Worm (Caenorhabditis elegans): ENCODE data around the gene cest-13.

cest-13 gene

ce11 chrX:13744543-13745113, 15.4 kb upstream of the cest-13 start (continued):
- TF ChIP-seq sptf-1 (tag; optimal IDR thresholded peaks at IDR 0.05) (no peak), snu-23 (GFP tag; optimal IDR thresholded peaks at IDR 0.05) (peak; percentile 52), unc-62 (GFP tag; optimal IDR thresholded peaks at IDR 0.05) (no peak), irx-1 (tag; optimal IDR thresholded peaks at IDR 0.05) (no peak), nhr-85 (tag) (peak; percentile 85), ceh-63 (GFP tag; optimal IDR thresholded peaks at IDR 0.05) (no peak), egl-13 (tag; optimal IDR thresholded peaks at IDR 0.05) (no peak), tbx-2 (tag; optimal IDR thresholded peaks at IDR 0.05) (peak; percentile 1), ceh-90 (tag; optimal IDR thresholded peaks at IDR 0.05) (no peak), rnt-1 (tag; optimal IDR thresholded peaks at IDR 0.05) (peak; percentile 6), unc-86 (tag; optimal IDR thresholded peaks at IDR 0.05) (no peak), tlp-1 (tag; optimal IDR thresholded peaks at IDR 0.05) (no peak), ztf-11 (tag; optimal IDR thresholded peaks at IDR 0.05) (no peak), nhr-90 (tag; optimal IDR thresholded peaks at IDR 0.05; ENCODE audit: poor library complexity) (no peak), lin-13 (GFP tag; optimal IDR thresholded peaks at IDR 0.05) (no peak), nhr-76 (tag; optimal IDR thresholded peaks at IDR 0.05) (no peak), nhr-71 (tag; optimal IDR thresholded peaks at IDR 0.05) (peak; percentile 95), lin-35 (GFP tag; optimal IDR thresholded peaks at IDR 0.05) (peak in 1 of 2 experiments; percentile 35), C16A3.4 (tag; optimal IDR thresholded peaks at IDR 0.05) (peak; percentile 9), blmp-1 (tag; optimal IDR thresholded peaks at IDR 0.05) (peak; percentile 64), fkh-8 (tag; optimal IDR thresholded peaks at IDR 0.05) (no peak), nhr-28 (tag; optimal IDR thresholded peaks at IDR 0.05) (no peak), Y116A8C.19 (tag; optimal IDR thresholded peaks at IDR 0.05; ENCODE audit: borderline replicate concordance) (no peak), dpl-1 (GFP tag; optimal IDR thresholded peaks at IDR 0.05) (no peak), skn-1 (tag; optimal IDR thresholded peaks at IDR 0.05) (peak; percentile 6), zip-4 (GFP tag; optimal IDR thresholded peaks at IDR 0.05) (no peak), ztf-4 (tag; optimal IDR thresholded peaks at IDR 0.05) (no peak), nhr-47 (tag; optimal IDR thresholded peaks at IDR 0.05) (peak; percentile 15), aly-2 (tag; optimal IDR thresholded peaks at IDR 0.05) (no peak), ceh-88 (GFP tag; IDR thresholded peaks at IDR 0.05) (no peak), hlh-4 (tag; optimal IDR thresholded peaks at IDR 0.05) (no peak), mab-9 (GFP tag; IDR thresholded peaks at IDR 0.05) (no peak), nhr-84 (tag; optimal IDR thresholded peaks at IDR 0.05) (no peak)

ce11 chrX:13745558-13745957, 14.5 kb upstream of the cest-13 start:
- no peak for TF ChIP-seq pqm-1 (tag; optimal IDR thresholded peaks at IDR 0.05)
- TF ChIP-seq nhr-71 (tag; optimal IDR thresholded peaks at IDR 0.05): peak; percentile 72
- no peak for TF ChIP-seq unc-130 (tag; optimal IDR thresholded peaks at IDR 0.05)
- TF ChIP-seq snu-23 (GFP tag; optimal IDR thresholded peaks at IDR 0.05): peak; percentile 22
- peak; percentile 76 for TF ChIP-seq nhr-20 (tag; optimal IDR thresholded peaks at IDR 0.05)
- TF ChIP-seq ces-1 (GFP tag; optimal IDR thresholded peaks at IDR 0.05): no peak
- TF ChIP-seq lsy-2 (tag; optimal IDR thresholded peaks at IDR 0.05): no peak
- peak in 1 of 6 experiments; percentile 39 for TF ChIP-seq elt-3 (tag; optimal IDR thresholded peaks at IDR 0.05)
- TF ChIP-seq jun-1 (tag; optimal IDR thresholded peaks at IDR 0.05): no peak
- peak; percentile 59 for TF ChIP-seq irx-1 (tag; optimal IDR thresholded peaks at IDR 0.05)
- no peak for TF ChIP-seq efl-3 (GFP tag; optimal IDR thresholded peaks at IDR 0.05)
- TF ChIP-seq unc-30 (tag; optimal IDR thresholded peaks at IDR 0.05): no peak
- TF ChIP-seq nhr-85 (tag): peak; percentile 87
- TF ChIP-seq xbp-1 (tag; optimal IDR thresholded peaks at IDR 0.05): no peak
- TF ChIP-seq unc-86 (tag; optimal IDR thresholded peaks at IDR 0.05): no peak
- TF ChIP-seq mdl-1 (tag; optimal IDR thresholded peaks at IDR 0.05): no peak
- peak; percentile 9 for TF ChIP-seq mep-1 (tag; optimal IDR thresholded peaks at IDR 0.05)
- TF ChIP-seq swsn-7 (tag; optimal IDR thresholded peaks at IDR 0.05): no peak
- no peak for TF ChIP-seq aly-2 (tag; optimal IDR thresholded peaks at IDR 0.05)
- TF ChIP-seq elt-2 (tag; optimal IDR thresholded peaks at IDR 0.05): no peak
- TF ChIP-seq Y116A8C.19 (tag; optimal IDR thresholded peaks at IDR 0.05; ENCODE audit: borderline replicate concordance): no peak
- no peak for TF ChIP-seq vab-15 (tag; optimal IDR thresholded peaks at IDR 0.05)
- TF ChIP-seq lin-14 (GFP tag; optimal IDR thresholded peaks at IDR 0.05): peak; percentile 60
- TF ChIP-seq C16A3.4 (tag; optimal IDR thresholded peaks at IDR 0.05): no peak
- TF ChIP-seq C34B4.2 (tag; optimal IDR thresholded peaks at IDR 0.05): no peak
- peak; percentile 3 for TF ChIP-seq nhr-90 (tag; optimal IDR thresholded peaks at IDR 0.05; ENCODE audit: poor library complexity)
- peak; percentile 79 for TF ChIP-seq blmp-1 (tag; optimal IDR thresholded peaks at IDR 0.05)
- TF ChIP-seq pag-3 (tag; optimal IDR thresholded peaks at IDR 0.05; ENCODE audit: borderline replicate concordance, insufficient read depth): no peak

All from whole organism, L1 larva.